Worm (Caenorhabditis elegans) whole organism, L2 larva: ENCODE results near the gene mog-3.

Experiments
- ama-1 ChIP-seq: fragments of 150-350 bp; optimal IDR thresholded peaks from 2 replicates; lab custom pipeline; 2018; ENCODE audit warnings: inconsistent platforms
- elt-3 ChIP-seq: sonication (generic microtip); optimal IDR thresholded peaks from 2 replicates; lab custom pipeline; 2017; ENCODE audit warnings: missing biosample characterization, missing genetic modification characterization
- lin-11 ChIP-seq: fragments of 150-350 bp; sonication (generic microtip); optimal IDR thresholded peaks from 2 replicates; lab custom pipeline; 2014; ENCODE audit warnings: missing biosample characterization, missing genetic modification characterization, inconsistent platforms, mixed read lengths
- unc-62 ChIP-seq: fragments of 150-350 bp; optimal IDR thresholded peaks from 2 replicates; lab custom pipeline; 2014; ENCODE audit warnings: missing biosample characterization, missing genetic modification reagents, missing genetic modification characterization

ce11 chrIII:5285484-5285883 lies 22.9 kb upstream of the mog-3 start:
- no peak for TF ChIP-seq elt-3 (tag; lab: Kevin White, UChicago)
- no peak for TF ChIP-seq ama-1 (lab: Kevin White, UChicago)
- no peak for TF ChIP-seq lin-11 (tag; lab: Kevin White, UChicago)
- TF ChIP-seq unc-62 (GFP tag; lab: Kevin White, UChicago) = no peak
